Worm (Caenorhabditis elegans): ENCODE data around the gene F18A11.3.

- TF ChIP-seq arid-1 (GFP tag; conservative IDR thresholded peaks at IDR 0.05) (no peak), nhr-237 (tag; optimal IDR thresholded peaks at IDR 0.05) (no peak), daf-8 (GFP tag; IDR thresholded peaks at IDR 0.05) (no peak), lsy-2 (tag; optimal IDR thresholded peaks at IDR 0.05) (no peak), fkh-10 (GFP tag; optimal IDR thresholded peaks at IDR 0.05) (no peak), nhr-25 (tag; optimal IDR thresholded peaks at IDR 0.05; ENCODE audit: borderline replicate concordance, insufficient read depth) (no peak), ztf-11 (tag; optimal IDR thresholded peaks at IDR 0.05) (no peak), dpl-1 (GFP tag; optimal IDR thresholded peaks at IDR 0.05) (no peak), ZK337.2 (GFP tag; IDR thresholded peaks at IDR 0.05) (no peak), saeg-2 (GFP tag; IDR thresholded peaks at IDR 0.05) (no peak), nhr-76 (tag; optimal IDR thresholded peaks at IDR 0.05) (no peak)
These were observed 42.3 kb upstream of the F18A11.3 start, which contains the start of gene F42G4.6 for ce11 chrII:13078848-13079428.

All from whole organism, L4 larva.